Fruit fly (Drosophila melanogaster) whole organism, prepupa: ENCODE results near the gene Nuf2.
A peak's percentile ranks its signal among the peaks of the same experiment; 100 is the strongest.

Experiments used
- CG10631 ChIP-seq: fragments of 200-800 bp; sonication (Bioruptor generic); optimal IDR thresholded peaks from 2 replicates; lab custom pipeline; 2016; ENCODE audit warnings: missing biosample characterization, missing genetic modification characterization
- CG10669 ChIP-seq: fragments of 200-800 bp; sonication (Bioruptor generic); optimal IDR thresholded peaks from 3 replicates; lab custom pipeline; 2018; ENCODE audit warnings: missing biosample characterization, mild to moderate bottlenecking, missing genetic modification characterization, moderate library complexity
- CG11902 ChIP-seq: fragments of 200-800 bp; sonication (Bioruptor generic); optimal IDR thresholded peaks from 3 replicates; lab custom pipeline; 2016; ENCODE audit warnings: missing biosample characterization, missing genetic modification characterization
- CG15336 ChIP-seq: fragments of 200-800 bp; sonication (Bioruptor generic); IDR thresholded peaks from 2 replicates; pipeline ENCODE4 v1.3.6; 2022; ENCODE audit warnings: missing biosample characterization, missing genetic modification characterization
- CG16779 ChIP-seq: fragments of 200-800 bp; sonication (Bioruptor generic); optimal IDR thresholded peaks from 3 replicates; lab custom pipeline; 2017; ENCODE audit warnings: missing biosample characterization, mild to moderate bottlenecking, missing genetic modification characterization
- CG31627 ChIP-seq: fragments of 200-800 bp; sonication (Bioruptor generic); optimal IDR thresholded peaks from 3 replicates; lab custom pipeline; 2016; ENCODE audit warnings: missing biosample characterization, missing genetic modification characterization
- CG32006 ChIP-seq: fragments of 200-800 bp; sonication (Bioruptor generic); optimal IDR thresholded peaks from 3 replicates; lab custom pipeline; 2017; ENCODE audit warnings: missing biosample characterization, mild to moderate bottlenecking, missing genetic modification characterization
- CG34406 ChIP-seq: fragments of 200-800 bp; sonication (Bioruptor generic); optimal IDR thresholded peaks from 3 replicates; lab custom pipeline; 2016; ENCODE audit warnings: missing biosample characterization, missing genetic modification characterization
- CG3919 ChIP-seq: fragments of 200-800 bp; sonication (Bioruptor generic); optimal IDR thresholded peaks from 3 replicates; lab custom pipeline; 2016; ENCODE audit warnings: missing biosample characterization, missing genetic modification characterization
- CG6163 ChIP-seq: fragments of 200-800 bp; sonication (Bioruptor generic); IDR thresholded peaks from 3 replicates; pipeline ENCODE4 v1.3.6; 2022; ENCODE audit warnings: missing biosample characterization, missing genetic modification characterization
- CG6792 ChIP-seq: fragments of 200-800 bp; sonication (Bioruptor generic); optimal IDR thresholded peaks from 3 replicates; lab custom pipeline; 2016; ENCODE audit warnings: missing biosample characterization, missing genetic modification characterization
- CG6854 ChIP-seq: fragments of 200-800 bp; sonication (Bioruptor generic); optimal IDR thresholded peaks from 2 replicates; lab custom pipeline; 2017; ENCODE audit warnings: missing biosample characterization, mild to moderate bottlenecking, missing genetic modification characterization
- CG7368 ChIP-seq: fragments of 200-800 bp; sonication (Bioruptor generic); optimal IDR thresholded peaks from 3 replicates; lab custom pipeline; 2016; ENCODE audit warnings: missing biosample characterization, missing genetic modification characterization
- CG8319 ChIP-seq: fragments of 200-800 bp; sonication (Bioruptor generic); optimal IDR thresholded peaks from 3 replicates; lab custom pipeline; 2016; ENCODE audit warnings: missing biosample characterization, missing genetic modification characterization
- CG8632 ChIP-seq: fragments of 200-800 bp; sonication (Bioruptor generic); optimal IDR thresholded peaks from 3 replicates; lab custom pipeline; 2016; ENCODE audit warnings: missing biosample characterization, missing genetic modification characterization
- CG9139 ChIP-seq: fragments of 200-800 bp; sonication (Bioruptor generic); optimal IDR thresholded peaks from 3 replicates; lab custom pipeline; 2017; ENCODE audit warnings: missing biosample characterization, mild to moderate bottlenecking, missing genetic modification characterization
- Eip75B ChIP-seq: fragments of 200-800 bp; sonication (Bioruptor generic); optimal IDR thresholded peaks from 3 replicates; lab custom pipeline; 2016; ENCODE audit warnings: missing biosample characterization, missing genetic modification characterization
- Eip78C ChIP-seq: fragments of 200-800 bp; sonication (Bioruptor generic); peaks from one replicate; lab custom pipeline; 2016; ENCODE audit warnings: missing biosample characterization, missing genetic modification characterization
- Eip93F ChIP-seq: fragments of 200-800 bp; sonication (Bioruptor generic); optimal IDR thresholded peaks from 2 replicates; lab custom pipeline; 2016; ENCODE audit warnings: missing biosample characterization, mild to moderate bottlenecking, missing genetic modification characterization
- Ets21C ChIP-seq: fragments of 200-800 bp; sonication (Bioruptor generic); optimal IDR thresholded peaks from 3 replicates; lab custom pipeline; 2016; ENCODE audit warnings: missing biosample characterization, missing genetic modification characterization
- Ets96B ChIP-seq: fragments of 200-800 bp; optimal IDR thresholded peaks from 2 replicates; lab custom pipeline; 2019; ENCODE audit warnings: missing biosample characterization, mild to moderate bottlenecking, missing genetic modification characterization, moderate library complexity
- Gug ChIP-seq: fragments of 200-800 bp; sonication (Bioruptor generic); IDR thresholded peaks from 2 replicates; pipeline ENCODE4 v1.3.6; 2022; ENCODE audit warnings: missing biosample characterization, missing genetic modification characterization
- Hr39 ChIP-seq: fragments of 200-800 bp; sonication (Bioruptor generic); optimal IDR thresholded peaks from 2 replicates; lab custom pipeline; 2016; ENCODE audit warnings: missing biosample characterization, missing genetic modification characterization
- Hr4 ChIP-seq: fragments of 200-800 bp; sonication (Bioruptor generic); optimal IDR thresholded peaks from 3 replicates; lab custom pipeline; 2016; ENCODE audit warnings: missing biosample characterization, missing genetic modification characterization
- OdsH ChIP-seq: fragments of 200-800 bp; sonication (Bioruptor generic); optimal IDR thresholded peaks from 3 replicates; lab custom pipeline; 2016; ENCODE audit warnings: missing biosample characterization, missing genetic modification characterization
- Smox ChIP-seq: fragments of 200-800 bp; sonication (Bioruptor generic); optimal IDR thresholded peaks from 3 replicates; lab custom pipeline; 2016; ENCODE audit warnings: missing biosample characterization, missing genetic modification characterization
- Sox102F ChIP-seq: fragments of 200-800 bp; sonication (Bioruptor generic); optimal IDR thresholded peaks from 2 replicates; lab custom pipeline; 2016; ENCODE audit warnings: missing biosample characterization, mild to moderate bottlenecking, missing genetic modification characterization
- Sox14 ChIP-seq: fragments of 200-800 bp; sonication (Bioruptor generic); optimal IDR thresholded peaks from 3 replicates; lab custom pipeline; 2016; ENCODE audit warnings: missing biosample characterization, missing genetic modification characterization
- Sox15 ChIP-seq: fragments of 200-800 bp; sonication (Bioruptor generic); optimal IDR thresholded peaks from 3 replicates; lab custom pipeline; 2016; ENCODE audit warnings: missing biosample characterization, missing genetic modification characterization
- achi ChIP-seq: fragments of 200-800 bp; sonication (Bioruptor generic); optimal IDR thresholded peaks from 3 replicates; lab custom pipeline; 2016; ENCODE audit warnings: missing biosample characterization, missing genetic modification characterization
- cyc ChIP-seq: fragments of 200-800 bp; sonication (Bioruptor generic); optimal IDR thresholded peaks from 3 replicates; lab custom pipeline; 2016; ENCODE audit warnings: missing biosample characterization, missing genetic modification characterization
- dsx ChIP-seq: fragments of 200-800 bp; optimal IDR thresholded peaks from 3 replicates; lab custom pipeline; 2019; ENCODE audit warnings: missing biosample characterization, mild to moderate bottlenecking, missing genetic modification characterization, moderate library complexity; ENCODE audit not compliant: poor library complexity, severe bottlenecking
- eg ChIP-seq: fragments of 200-800 bp; sonication (Bioruptor generic); IDR thresholded peaks from 3 replicates; pipeline ENCODE4 v1.3.6; 2022; ENCODE audit warnings: missing biosample characterization, missing genetic modification characterization
- esn ChIP-seq: fragments of 200-800 bp; sonication (Bioruptor generic); optimal IDR thresholded peaks from 2 replicates; lab custom pipeline; 2016; ENCODE audit warnings: missing biosample characterization, mild to moderate bottlenecking, missing genetic modification characterization, moderate library complexity
- fd59A ChIP-seq: fragments of 200-800 bp; sonication (Bioruptor generic); optimal IDR thresholded peaks from 2 replicates; lab custom pipeline; 2017; ENCODE audit warnings: missing biosample characterization, mild to moderate bottlenecking, missing genetic modification characterization, missing genetic modification reagents
- fd85E ChIP-seq: fragments of 200-800 bp; sonication (Bioruptor generic); optimal IDR thresholded peaks from 3 replicates; lab custom pipeline; 2016; ENCODE audit warnings: missing biosample characterization, missing genetic modification characterization
- fkh ChIP-seq: fragments of 200-800 bp; sonication (Bioruptor generic); optimal IDR thresholded peaks from 3 replicates; lab custom pipeline; 2017; ENCODE audit warnings: missing biosample characterization, mild to moderate bottlenecking, missing genetic modification characterization, moderate library complexity
- lz ChIP-seq: fragments of 200-800 bp; sonication (Bioruptor generic); optimal IDR thresholded peaks from 3 replicates; lab custom pipeline; 2016; ENCODE audit warnings: missing biosample characterization, missing genetic modification characterization
- net ChIP-seq: fragments of 200-800 bp; sonication (Bioruptor generic); optimal IDR thresholded peaks from 3 replicates; lab custom pipeline; 2016; ENCODE audit warnings: missing biosample characterization, missing genetic modification characterization
- pdm3 ChIP-seq: fragments of 200-800 bp; sonication (Bioruptor generic); optimal IDR thresholded peaks from 3 replicates; lab custom pipeline; 2016; ENCODE audit warnings: missing biosample characterization, missing genetic modification characterization
- salr ChIP-seq, 2 experiments: fragments of 200-800 bp; sonication (Bioruptor generic); optimal IDR thresholded peaks; 3 replicates each; lab custom pipeline; 2016 to 2018; ENCODE audit warnings: missing biosample characterization in 2 of 2, missing genetic modification characterization in 2 of 2, mild to moderate bottlenecking in 1 of 2
- spab ChIP-seq: fragments of 200-800 bp; sonication (Bioruptor generic); optimal IDR thresholded peaks from 2 replicates; lab custom pipeline; 2017; ENCODE audit warnings: missing biosample characterization, mild to moderate bottlenecking, missing genetic modification characterization, missing genetic modification reagents
- ss ChIP-seq, 2 experiments: fragments of 200-800 bp; sonication (Bioruptor generic); optimal IDR thresholded peaks; 2 replicates in 1 of 2; 3 replicates in 1 of 2; lab custom pipeline; 2017 to 2018; ENCODE audit warnings: mild to moderate bottlenecking in 2 of 2, missing biosample characterization in 2 of 2, missing genetic modification characterization in 2 of 2, moderate library complexity in 1 of 2
- svp ChIP-seq: fragments of 200-800 bp; sonication (Bioruptor generic); peaks from one replicate; lab custom pipeline; 2016; ENCODE audit warnings: missing biosample characterization, missing genetic modification characterization
- topi ChIP-seq: fragments of 200-800 bp; sonication (Bioruptor generic); optimal IDR thresholded peaks from 3 replicates; lab custom pipeline; 2016; ENCODE audit warnings: missing biosample characterization, missing genetic modification characterization
- vri ChIP-seq: fragments of 200-800 bp; sonication (Bioruptor generic); optimal IDR thresholded peaks from 3 replicates; lab custom pipeline; 2016; ENCODE audit warnings: missing biosample characterization, mild to moderate bottlenecking, missing genetic modification characterization

Gene Nuf2

DNA sequence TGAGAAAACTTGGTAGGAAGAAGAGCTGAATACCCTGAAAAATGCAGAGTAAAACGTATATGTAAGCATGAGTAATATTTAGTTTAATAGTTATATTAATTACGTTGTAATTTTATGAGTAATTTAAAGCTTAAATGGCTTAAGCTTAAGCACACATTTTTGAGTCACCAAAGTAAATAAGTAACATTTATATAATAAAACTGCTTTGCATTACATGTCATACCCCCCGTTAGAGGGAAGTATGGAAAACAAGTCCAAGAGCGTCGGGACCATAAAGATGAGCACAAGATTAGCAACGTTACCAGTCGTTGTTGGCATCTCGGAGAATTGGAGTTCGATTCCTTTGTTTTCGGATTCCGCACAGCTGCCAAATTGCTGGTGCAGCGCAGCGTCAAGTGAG is 28.7 kb upstream of the Nuf2 start:
- TF ChIP-seq Sox14 (peak; percentile 17), CG6792 (GFP tag; lab: Kevin White, UChicago) (peak; percentile 19), Smox (GFP tag; lab: Kevin White, UChicago) (peak; percentile 52), Sox15 (GFP tag; lab: Kevin White, UChicago) (no peak), CG32006 (GFP tag; lab: Kevin White, UChicago) (peak; percentile 19), dsx (GFP tag; lab: Kevin White, UChicago) (no peak), pdm3 (GFP tag; lab: Kevin White, UChicago) (peak; percentile 53), salr (GFP tag; optimal IDR thresholded peaks at IDR 0.05; lab: Kevin White, UChicago) (peak in 1 of 2 experiments; percentile 31), eg (GFP tag; lab: Robert Waterston, UW) (no peak), CG31627 (GFP tag; lab: Kevin White, UChicago) (peak; percentile 16), CG15336 (GFP tag; lab: Robert Waterston, UW) (peak; percentile 50; the same call in 1 of the 2 replicates), ss (GFP tag; optimal IDR thresholded peaks at IDR 0.05; lab: Kevin White, UChicago) (no peak), Eip78C (GFP tag; lab: Kevin White, UChicago) (peak; percentile 71), lz (GFP tag; lab: Kevin White, UChicago) (peak; percentile 35), CG8319 (no peak), CG6163 (GFP tag; lab: Robert Waterston, UW) (0 out of 3 replicates have a peak, but pooled peaks have one; percentile 5), Hr39 (GFP tag; lab: Kevin White, UChicago) (no peak), CG34406 (peak; percentile 12), net (GFP tag; lab: Kevin White, UChicago) (peak; percentile 23), fkh (GFP tag; lab: Kevin White, UChicago) (no peak), svp (GFP tag; lab: Kevin White, UChicago) (peak; percentile 66), OdsH (GFP tag; lab: Kevin White, UChicago) (peak; percentile 50), topi (GFP tag; lab: Kevin White, UChicago) (peak; percentile 43), cyc (GFP tag; lab: Kevin White, UChicago) (no peak), CG3919 (GFP tag; lab: Kevin White, UChicago) (no peak), esn (GFP tag; lab: Kevin White, UChicago) (peak; percentile 63), Eip93F (GFP tag; lab: Kevin White, UChicago) (no peak), CG16779 (no peak), Sox102F (GFP tag; lab: Kevin White, UChicago) (peak; percentile 38), fd59A (GFP tag; lab: Kevin White, UChicago) (peak; percentile 24), fd85E (GFP tag; lab: Kevin White, UChicago) (no peak), CG6854 (GFP tag; lab: Kevin White, UChicago) (no peak), CG10669 (GFP tag; lab: Kevin White, UChicago) (no peak), CG7368 (GFP tag; lab: Kevin White, UChicago) (no peak), CG8632 (GFP tag; lab: Kevin White, UChicago) (peak; percentile 28), achi (peak; percentile 32), Ets21C (GFP tag; lab: Kevin White, UChicago) (peak; percentile 16), CG10631 (GFP tag; lab: Kevin White, UChicago) (peak; percentile 42)

DNA sequence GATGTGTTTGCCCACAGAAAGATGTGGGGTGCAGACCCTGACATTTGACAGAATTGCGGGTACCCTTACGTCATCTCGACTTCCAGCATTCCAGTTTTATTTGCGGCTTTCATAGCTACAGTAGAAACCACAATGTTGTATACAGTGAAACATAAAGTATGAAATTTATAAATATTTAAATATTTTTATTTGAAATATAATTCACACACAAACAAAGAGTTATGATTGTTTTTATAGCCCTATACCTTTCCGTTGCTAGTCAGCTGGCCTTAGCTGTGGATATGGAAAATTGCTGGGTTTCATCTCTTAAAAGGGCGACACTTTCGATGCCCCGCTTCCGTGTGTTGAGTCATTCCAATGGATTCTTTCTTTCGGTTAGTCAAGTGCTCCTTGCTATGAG is 25.3 kb upstream of the Nuf2 start:
- TF ChIP-seq fd85E (GFP tag; lab: Kevin White, UChicago) (no peak), CG6854 (GFP tag; lab: Kevin White, UChicago) (no peak), CG11902 (peak; percentile 3), salr (GFP tag; optimal IDR thresholded peaks at IDR 0.05; lab: Kevin White, UChicago) (peak in 1 of 2 experiments; percentile 9), cyc (GFP tag; lab: Kevin White, UChicago) (peak; percentile 1), lz (GFP tag; lab: Kevin White, UChicago) (peak; percentile 22), Eip93F (GFP tag; lab: Kevin White, UChicago) (no peak), CG16779 (no peak), CG7368 (GFP tag; lab: Kevin White, UChicago) (no peak), pdm3 (GFP tag; lab: Kevin White, UChicago) (peak; percentile 33), CG6163 (GFP tag; lab: Robert Waterston, UW) (peak; percentile 70), CG9139 (GFP tag; lab: Kevin White, UChicago) (no peak), vri (GFP tag; lab: Kevin White, UChicago) (no peak), dsx (GFP tag; lab: Kevin White, UChicago) (peak; percentile 39), svp (GFP tag; lab: Kevin White, UChicago) (peak; percentile 66), Smox (GFP tag; lab: Kevin White, UChicago) (peak; percentile 21), esn (GFP tag; lab: Kevin White, UChicago) (peak; percentile 29), Hr4 (GFP tag; lab: Kevin White, UChicago) (peak; percentile 23), topi (GFP tag; lab: Kevin White, UChicago) (peak; percentile 7), CG34406 (peak; percentile 52), OdsH (GFP tag; lab: Kevin White, UChicago) (peak; percentile 41), CG8632 (GFP tag; lab: Kevin White, UChicago) (peak; percentile 44), Ets96B (tag; lab: Kevin White, UChicago) (peak; percentile 41), fd59A (GFP tag; lab: Kevin White, UChicago) (no peak), CG8319 (no peak), CG10669 (GFP tag; lab: Kevin White, UChicago) (peak; percentile 35), Eip75B (GFP tag; lab: Kevin White, UChicago) (no peak), CG10631 (GFP tag; lab: Kevin White, UChicago) (peak; percentile 3), Gug (GFP tag; lab: Robert Waterston, UW) (no peak), spab (GFP tag; lab: Kevin White, UChicago) (no peak), Eip78C (GFP tag; lab: Kevin White, UChicago) (peak; percentile 76), fkh (GFP tag; lab: Kevin White, UChicago) (no peak)
